Fruit fly (Drosophila melanogaster) whole organism, wandering third instar larva: Measurements from ENCODE around the gene CG10086.

ENCODE experiments used
- Abd-B ChIP-seq: fragments of >200 bp; optimal IDR thresholded peaks from 2 replicates; lab custom pipeline; 2017; ENCODE audit warnings: missing biosample characterization, missing genetic modification characterization
- CG32264 ChIP-seq: fragments of 200-800 bp; sonication (Bioruptor generic); optimal IDR thresholded peaks from 2 replicates; lab custom pipeline; 2016; ENCODE audit warnings: missing biosample characterization, missing genetic modification characterization
- CG9705 ChIP-seq: fragments of 200-800 bp; sonication (Bioruptor generic); optimal IDR thresholded peaks from 2 replicates; lab custom pipeline; 2018; ENCODE audit warnings: missing biosample characterization, mild to moderate bottlenecking, missing genetic modification characterization
- CrebA ChIP-seq: fragments of 200-800 bp; sonication (Bioruptor generic); optimal IDR thresholded peaks from 2 replicates; lab custom pipeline; 2016; ENCODE audit warnings: missing biosample characterization, mild to moderate bottlenecking, missing genetic modification characterization, borderline replicate concordance
- Dfd ChIP-seq: fragments of >200 bp; optimal IDR thresholded peaks from 2 replicates; lab custom pipeline; 2017; ENCODE audit warnings: missing biosample characterization, missing genetic modification characterization
- Dif ChIP-seq: fragments of 200-275, 200-300 bp; sonication (Bioruptor generic); optimal IDR thresholded peaks from 2 replicates; lab custom pipeline; 2018; ENCODE audit warnings: missing biosample characterization, missing genetic modification characterization; ENCODE audit not compliant: partially characterized antibody
- GATAd ChIP-seq: sonication (Bioruptor generic); optimal IDR thresholded peaks from 2 replicates; lab custom pipeline; 2016; ENCODE audit warnings: missing biosample characterization, missing genetic modification characterization
- HLH106 ChIP-seq: fragments of 200-800 bp; optimal IDR thresholded peaks from 3 replicates; lab custom pipeline; 2019; ENCODE audit warnings: missing biosample characterization, mild to moderate bottlenecking, missing genetic modification characterization, moderate library complexity
- Hnf4 ChIP-seq: fragments of 200-800 bp; sonication (Bioruptor generic); optimal IDR thresholded peaks from 2 replicates; lab custom pipeline; 2016; ENCODE audit warnings: missing biosample characterization, mild to moderate bottlenecking, missing genetic modification characterization
- Hr78 ChIP-seq: fragments of >200 bp; optimal IDR thresholded peaks from 2 replicates; lab custom pipeline; 2017; ENCODE audit warnings: missing biosample characterization, missing genetic modification characterization
- Hr83 ChIP-seq: fragments of 200-300 bp; sonication (Bioruptor generic); optimal IDR thresholded peaks from 2 replicates; lab custom pipeline; 2016; ENCODE audit warnings: missing biosample characterization, mild to moderate bottlenecking, missing genetic modification characterization, moderate library complexity; ENCODE audit not compliant: poor library complexity, severe bottlenecking
- Jra ChIP-seq: sonication (Bioruptor generic); optimal IDR thresholded peaks from 2 replicates; lab custom pipeline; 2016; ENCODE audit warnings: missing biosample characterization, missing genetic modification characterization
- Mio ChIP-seq: sonication (Bioruptor generic); optimal IDR thresholded peaks from 2 replicates; lab custom pipeline; 2016; ENCODE audit warnings: missing biosample characterization, missing genetic modification characterization
- Myc ChIP-seq: fragments of >200 bp; optimal IDR thresholded peaks from 2 replicates; lab custom pipeline; 2017
- N ChIP-seq: fragments of >200 bp; optimal IDR thresholded peaks from 2 replicates; lab custom pipeline; 2018; ENCODE audit warnings: missing biosample characterization, missing external identifiers, missing genetic modification characterization
- OdsH ChIP-seq: fragments of 200-800 bp; sonication (Bioruptor generic); optimal IDR thresholded peaks from 2 replicates; lab custom pipeline; 2016; ENCODE audit warnings: missing biosample characterization, mild to moderate bottlenecking, missing genetic modification characterization
- Rel ChIP-seq, 2 experiments: fragments of 200-800 bp; sonication (Bioruptor generic) in 1 of 2; optimal IDR thresholded peaks; 2 replicates in 1 of 2; 3 replicates in 1 of 2; lab custom pipeline; 2016 to 2019; ENCODE audit warnings: mild to moderate bottlenecking in 2 of 2, missing biosample characterization in 2 of 2, missing genetic modification characterization in 2 of 2, moderate library complexity in 1 of 2
- Sp1 ChIP-seq: fragments of 200-800 bp; sonication (Bioruptor generic); optimal IDR thresholded peaks from 3 replicates; lab custom pipeline; 2019; ENCODE audit warnings: missing biosample characterization, mild to moderate bottlenecking, missing genetic modification characterization, moderate library complexity
- Vsx2 ChIP-seq: fragments of 200-300, 225-300 bp; sonication (Bioruptor generic); optimal IDR thresholded peaks from 2 replicates; lab custom pipeline; 2018; ENCODE audit warnings: missing biosample characterization, missing genetic modification characterization; ENCODE audit not compliant: partially characterized antibody
- br ChIP-seq: fragments of 200-800 bp; sonication (Bioruptor generic); optimal IDR thresholded peaks from 2 replicates; lab custom pipeline; 2016; ENCODE audit warnings: missing biosample characterization, missing genetic modification characterization
- brk ChIP-seq: fragments of 200-800 bp; sonication (Bioruptor generic); optimal IDR thresholded peaks from 2 replicates; lab custom pipeline; 2016; ENCODE audit warnings: missing biosample characterization, mild to moderate bottlenecking, missing genetic modification characterization
- dl ChIP-seq, 2 experiments: fragments of 175-275, 200-275 bp in 1 of 2; fragments of 200-275 bp in 1 of 2; sonication (Bioruptor generic); optimal IDR thresholded peaks; lab custom pipeline; 2018; ENCODE audit warnings: mild to moderate bottlenecking in 2 of 2, missing biosample characterization in 2 of 2, missing genetic modification characterization in 2 of 2, moderate library complexity in 2 of 2; ENCODE audit not compliant: partially characterized antibody in 2 of 2, insufficient read depth in 1 of 2
- dmrt93B ChIP-seq: fragments of 200-800 bp; sonication (Bioruptor generic); optimal IDR thresholded peaks from 2 replicates; lab custom pipeline; 2018; ENCODE audit warnings: missing biosample characterization, mild to moderate bottlenecking, missing genetic modification characterization
- dsf ChIP-seq: sonication (Bioruptor generic); optimal IDR thresholded peaks from 2 replicates; lab custom pipeline; 2016; ENCODE audit warnings: missing biosample characterization, missing genetic modification characterization, borderline replicate concordance
- ey ChIP-seq: fragments of 200-800 bp; sonication (Bioruptor generic); optimal IDR thresholded peaks from 2 replicates; lab custom pipeline; 2016; ENCODE audit warnings: missing biosample characterization, missing genetic modification characterization
- foxo ChIP-seq, 2 experiments: fragments of 200-800 bp; sonication (Bioruptor generic); optimal IDR thresholded peaks; 2 replicates in 1 of 2; 3 replicates in 1 of 2; lab custom pipeline; 2016 to 2017; ENCODE audit warnings: missing biosample characterization in 2 of 2, missing genetic modification characterization in 2 of 2
- h ChIP-seq: fragments of 200-800 bp; sonication (Bioruptor generic); optimal IDR thresholded peaks from 3 replicates; lab custom pipeline; 2016; ENCODE audit warnings: missing biosample characterization, mild to moderate bottlenecking, missing genetic modification characterization
- jim ChIP-seq: fragments of 175-275, 200-325 bp; sonication (Bioruptor generic); optimal IDR thresholded peaks from 2 replicates; lab custom pipeline; 2016; ENCODE audit warnings: missing biosample characterization, mild to moderate bottlenecking, missing genetic modification characterization
- rgr ChIP-seq: fragments of 200-800 bp; sonication (Bioruptor generic); optimal IDR thresholded peaks from 3 replicates; lab custom pipeline; 2016; ENCODE audit warnings: missing biosample characterization, mild to moderate bottlenecking, missing genetic modification characterization
- sage ChIP-seq: fragments of 200-800 bp; sonication (Bioruptor generic); optimal IDR thresholded peaks from 2 replicates; lab custom pipeline; 2016; ENCODE audit warnings: missing biosample characterization, mild to moderate bottlenecking, missing genetic modification characterization
- sv ChIP-seq: fragments of 200-800 bp; sonication (Bioruptor generic); optimal IDR thresholded peaks from 3 replicates; lab custom pipeline; 2016; ENCODE audit warnings: missing biosample characterization, missing genetic modification characterization
- woc ChIP-seq: sonication (Bioruptor generic); optimal IDR thresholded peaks from 2 replicates; lab custom pipeline; 2016; ENCODE audit warnings: missing biosample characterization, mild to moderate bottlenecking, missing genetic modification characterization

The CG10086 gene

dm6 chr3R:7793855-7794254 lies 3.4 kb downstream of the CG10086 start, which contains the start of gene CG2641:
TSS of gene CG2641 (plus strand) at chr3R:7794069.
- TF ChIP-seq sage (GFP tag; lab: Kevin White, UChicago) (peak; percentile 58), Rel (GFP tag; optimal IDR thresholded peaks at IDR 0.05; lab: Kevin White, UChicago) (peak; percentile 95), Rel (tag; optimal IDR thresholded peaks at IDR 0.05; lab: Kevin White, UChicago) (no peak), Dif (GFP tag; lab: Kevin White, UChicago) (peak; percentile 38), CrebA (GFP tag; lab: Kevin White, UChicago) (peak; percentile 92), dl (GFP tag; optimal IDR thresholded peaks at IDR 0.05; lab: Kevin White, UChicago; ENCODE audit: insufficient read depth in 1 of 2, partially characterized antibody in 2 of 2) (no peak), sv (GFP tag; lab: Kevin White, UChicago) (no peak), brk (GFP tag; lab: Kevin White, UChicago) (peak; percentile 34), Vsx2 (GFP tag; lab: Kevin White, UChicago) (peak; percentile 16), CG32264 (GFP tag; lab: Kevin White, UChicago) (peak; percentile 36), Sp1 (peak; percentile 48), foxo (GFP tag; optimal IDR thresholded peaks at IDR 0.05; lab: Kevin White, UChicago) (peak in 1 of 2 experiments; percentile 80)

dm6 chr3R:7798525-7798924 lies 8.1 kb downstream of the CG10086 start, which contains the start of gene CG18744:
TSS of gene CG18744 (minus strand) at chr3R:7798771.
- TF ChIP-seq CrebA (GFP tag; lab: Kevin White, UChicago): no peak
- TF ChIP-seq Hr83 (GFP tag; lab: Kevin White, UChicago): no peak
- TF ChIP-seq Sp1: no peak
- TF ChIP-seq CG9705: no peak
- TF ChIP-seq N (GFP tag; lab: Kevin White, UChicago): no peak
- no peak for TF ChIP-seq woc (GFP tag; lab: Kevin White, UChicago)
- TF ChIP-seq brk (GFP tag; lab: Kevin White, UChicago): no peak
- TF ChIP-seq Dfd (GFP tag; lab: Kevin White, UChicago): no peak

- TF ChIP-seq CG32264 (GFP tag; lab: Kevin White, UChicago) (no peak), GATAd (GFP tag; lab: Kevin White, UChicago) (no peak), brk (GFP tag; lab: Kevin White, UChicago) (no peak), Dfd (GFP tag; lab: Kevin White, UChicago) (no peak), Abd-B (GFP tag; lab: Kevin White, UChicago) (no peak), rgr (no peak), dmrt93B (GFP tag; lab: Kevin White, UChicago) (no peak), Jra (GFP tag; lab: Kevin White, UChicago) (no peak), CG9705 (no peak), N (GFP tag; lab: Kevin White, UChicago) (no peak), OdsH (GFP tag; lab: Kevin White, UChicago) (no peak), Rel (GFP tag; optimal IDR thresholded peaks at IDR 0.05; lab: Kevin White, UChicago) (no peak), Rel (tag; optimal IDR thresholded peaks at IDR 0.05; lab: Kevin White, UChicago) (no peak), Mio (GFP tag; lab: Kevin White, UChicago) (no peak)
- TF ChIP-seq, all 38 proteins: peak for 0
Measured at dm6 chr3R:7802693-7803092, 12.3 kb downstream of the CG10086 start, which contains the start of gene CG3014. TSS of gene CG3014 (minus strand) at chr3R:7802793.

dm6 chr3R:7804332-7804731 lies 13.9 kb downstream of the CG10086 start, which contains the start of gene CG18268:
TSS of gene CG18268 (minus strand) at chr3R:7804432.
- TF ChIP-seq br (GFP tag; lab: Kevin White, UChicago): no peak
- no peak for TF ChIP-seq Hnf4 (GFP tag; lab: Kevin White, UChicago)
- no peak for TF ChIP-seq CG9705
- no peak for TF ChIP-seq OdsH (GFP tag; lab: Kevin White, UChicago)
- no peak for TF ChIP-seq HLH106 (tag; lab: Kevin White, UChicago)
- TF ChIP-seq Vsx2 (GFP tag; lab: Kevin White, UChicago): no peak
- TF ChIP-seq Rel (GFP tag; optimal IDR thresholded peaks at IDR 0.05; lab: Kevin White, UChicago): no peak
- TF ChIP-seq Rel (tag; optimal IDR thresholded peaks at IDR 0.05; lab: Kevin White, UChicago): no peak
- no peak for TF ChIP-seq Sp1
- TF ChIP-seq CG32264 (GFP tag; lab: Kevin White, UChicago): no peak
- no peak for TF ChIP-seq Dfd (GFP tag; lab: Kevin White, UChicago)
- TF ChIP-seq dsf (GFP tag; lab: Kevin White, UChicago): no peak
- no peak for TF ChIP-seq GATAd (GFP tag; lab: Kevin White, UChicago)
- no peak for TF ChIP-seq brk (GFP tag; lab: Kevin White, UChicago)
- no peak for TF ChIP-seq jim
- no peak for TF ChIP-seq N (GFP tag; lab: Kevin White, UChicago)
- no peak for TF ChIP-seq Hr78
- TF ChIP-seq rgr: no peak
- no peak for TF ChIP-seq h
- TF ChIP-seq ey: no peak
- TF ChIP-seq Myc (lab: Kevin White, UChicago): no peak
